Worm (Caenorhabditis elegans): ENCODE measurements around the gene B0034.5.
A peak's percentile ranks its signal among the peaks of the same experiment; 100 is the strongest.

Gene B0034.5

DNA sequence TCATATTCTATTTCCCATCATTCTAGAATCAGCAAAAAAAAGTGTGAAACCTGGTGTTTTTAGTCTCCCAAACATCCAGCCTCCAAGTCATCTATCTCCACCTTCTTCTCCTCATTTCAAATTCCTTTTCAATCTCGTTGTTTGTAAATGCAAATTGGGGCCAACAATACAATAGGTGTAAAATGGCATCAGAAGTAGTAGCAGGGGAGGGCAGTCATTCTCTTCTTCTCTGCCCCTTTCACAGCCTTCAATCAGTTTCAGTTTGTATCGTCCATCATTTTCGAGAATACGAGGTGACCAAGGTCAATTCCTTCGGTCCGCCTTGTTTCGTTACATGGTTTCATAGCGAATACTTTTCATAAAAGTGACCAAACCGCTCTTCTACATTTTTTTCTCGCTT is 5.5 kb downstream of the B0034.5 start, which contains the start of gene B0034.4:
TSS of gene B0034.4 (minus strand) at position 229 of the 400 bp plus-strand sequence.
- TF ChIP-seq Y55F3AM.14 (GFP tag; optimal IDR thresholded peaks at IDR 0.05) (no peak), skn-1 (tag; optimal IDR thresholded peaks at IDR 0.05) (no peak), nhr-25 (tag; optimal IDR thresholded peaks at IDR 0.05) (peak; percentile 4), ztf-1 (GFP tag; conservative IDR thresholded peaks at IDR 0.05) (no peak)

DNA sequence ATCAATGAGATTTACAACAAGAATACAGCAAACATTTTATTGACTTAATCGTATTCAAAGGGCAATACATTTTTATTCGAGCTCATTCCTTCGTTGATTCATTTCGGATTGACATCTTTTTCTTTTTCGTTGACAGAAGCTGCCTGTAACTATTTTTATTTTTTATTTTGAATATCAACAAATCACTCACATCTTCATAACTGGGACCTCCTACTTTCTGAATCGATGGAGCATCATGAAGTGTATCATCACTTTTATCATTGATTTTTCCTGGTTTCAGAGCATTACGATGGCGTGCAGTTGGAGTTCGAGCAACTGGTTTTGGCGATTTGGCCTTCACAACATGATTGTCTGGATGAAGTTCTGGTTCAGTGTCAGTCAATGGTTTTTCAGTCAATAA is 6.7 kb downstream of the B0034.5 start, which contains the start of gene B0034.1:
TSS of gene B0034.1 (plus strand) at position 301 of the 400 bp plus-strand sequence.
- TF ChIP-seq sma-3 (GFP tag; optimal IDR thresholded peaks at IDR 0.05): no peak
- TF ChIP-seq ztf-1 (GFP tag; conservative IDR thresholded peaks at IDR 0.05): no peak
- no peak for TF ChIP-seq unc-62 (GFP tag; optimal IDR thresholded peaks at IDR 0.05)
- no peak for TF ChIP-seq mdl-1 (tag; optimal IDR thresholded peaks at IDR 0.05)
- no peak for TF ChIP-seq nhr-129 (tag; optimal IDR thresholded peaks at IDR 0.05)
- TF ChIP-seq elt-1 (tag; optimal IDR thresholded peaks at IDR 0.05): no peak
- no peak for TF ChIP-seq elt-3 (tag; optimal IDR thresholded peaks at IDR 0.05)
- no peak for TF ChIP-seq lin-11 (tag; optimal IDR thresholded peaks at IDR 0.05)
- TF ChIP-seq nhr-23 (tag; optimal IDR thresholded peaks at IDR 0.05): no peak
- no peak for TF ChIP-seq skn-1 (tag; optimal IDR thresholded peaks at IDR 0.05)
- TF ChIP-seq mab-5 (tag; optimal IDR thresholded peaks at IDR 0.05): no peak
- TF ChIP-seq nhr-21 (tag; optimal IDR thresholded peaks at IDR 0.05): no peak
- no peak for TF ChIP-seq lin-13 (GFP tag; optimal IDR thresholded peaks at IDR 0.05)
- no peak for TF ChIP-seq egl-27 (tag; optimal IDR thresholded peaks at IDR 0.05)
- TF ChIP-seq lin-39 (tag; optimal IDR thresholded peaks at IDR 0.05): no peak
- TF ChIP-seq ceh-82 (tag; optimal IDR thresholded peaks at IDR 0.05): no peak

DNA sequence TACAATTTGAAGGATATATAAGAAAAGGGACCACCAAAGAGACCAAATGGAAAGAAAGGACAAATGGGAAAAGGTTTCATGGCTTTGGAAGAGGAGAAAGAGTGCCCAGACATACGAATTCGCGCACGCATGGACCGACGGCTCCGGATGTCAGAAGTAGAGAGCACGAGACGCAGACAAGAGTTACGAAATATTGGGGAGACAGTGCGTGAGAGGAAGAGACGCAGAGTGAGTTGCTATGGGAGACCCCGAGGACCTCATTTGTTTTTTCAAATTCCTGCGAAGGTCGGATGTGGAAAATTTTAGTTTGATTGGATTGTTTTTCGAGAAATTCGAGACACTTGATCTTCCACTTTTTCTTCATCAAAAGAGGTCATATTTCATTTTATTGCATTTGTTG is 8.1 kb downstream of the B0034.5 start:
- TF ChIP-seq sma-9 (GFP tag; optimal IDR thresholded peaks at IDR 0.05): peak; percentile 2
- no peak for TF ChIP-seq sma-9 (tag; optimal IDR thresholded peaks at IDR 0.05)
- no peak for TF ChIP-seq nhr-25 (tag; optimal IDR thresholded peaks at IDR 0.05)
- no peak for TF ChIP-seq ceh-16 (tag; optimal IDR thresholded peaks at IDR 0.05)
- no peak for TF ChIP-seq lin-39 (tag; optimal IDR thresholded peaks at IDR 0.05)
- peak in 1 of 2 experiments; percentile 21 for TF ChIP-seq lsy-2 (tag; optimal IDR thresholded peaks at IDR 0.05)
- no peak for TF ChIP-seq ama-1 (optimal IDR thresholded peaks at IDR 0.05)
- no peak for TF ChIP-seq nhr-23 (tag; optimal IDR thresholded peaks at IDR 0.05)
- TF ChIP-seq nhr-129 (tag; optimal IDR thresholded peaks at IDR 0.05): peak; percentile 32
- TF ChIP-seq aly-2 (tag; optimal IDR thresholded peaks at IDR 0.05): no peak
- no peak for TF ChIP-seq lin-13 (GFP tag; optimal IDR thresholded peaks at IDR 0.05)
- no peak for TF ChIP-seq skn-1 (tag; optimal IDR thresholded peaks at IDR 0.05)
- no peak for TF ChIP-seq peb-1 (tag; optimal IDR thresholded peaks at IDR 0.05)
- TF ChIP-seq nhr-77 (tag; optimal IDR thresholded peaks at IDR 0.05): no peak
- no peak for TF ChIP-seq dmd-4 (tag; optimal IDR thresholded peaks at IDR 0.05)
- TF ChIP-seq nhr-12 (tag; optimal IDR thresholded peaks at IDR 0.05): no peak
- TF ChIP-seq nhr-237 (tag; optimal IDR thresholded peaks at IDR 0.05): no peak
- peak; percentile 26 for TF ChIP-seq unc-55 (GFP tag; optimal IDR thresholded peaks at IDR 0.05)
- no peak for TF ChIP-seq alr-1 (tag; optimal IDR thresholded peaks at IDR 0.05)
- peak; percentile 55 for TF ChIP-seq lin-11 (tag; optimal IDR thresholded peaks at IDR 0.05)
- no peak for TF ChIP-seq unc-62 (GFP tag; optimal IDR thresholded peaks at IDR 0.05)
- TF ChIP-seq ztf-4 (tag; optimal IDR thresholded peaks at IDR 0.05): no peak
- no peak for TF ChIP-seq mdl-1 (tag; optimal IDR thresholded peaks at IDR 0.05)
- no peak for TF ChIP-seq crh-2 (tag; optimal IDR thresholded peaks at IDR 0.05)
- no peak for TF ChIP-seq sem-4 (tag; optimal IDR thresholded peaks at IDR 0.05)
- no peak for TF ChIP-seq fos-1 (tag; optimal IDR thresholded peaks at IDR 0.05)
- peak; percentile 39 for TF ChIP-seq C34F6.9 (tag; optimal IDR thresholded peaks at IDR 0.05)
- TF ChIP-seq gmeb-1 (tag; optimal IDR thresholded peaks at IDR 0.05): no peak
- no peak for TF ChIP-seq R02D3.7 (tag; optimal IDR thresholded peaks at IDR 0.05)
- TF ChIP-seq nhr-21 (tag; optimal IDR thresholded peaks at IDR 0.05): no peak
- no peak for TF ChIP-seq blmp-1 (tag; optimal IDR thresholded peaks at IDR 0.05; ENCODE audit: insufficient read depth)
- TF ChIP-seq egl-27 (tag; optimal IDR thresholded peaks at IDR 0.05): no peak
- no peak for TF ChIP-seq Y55F3AM.14 (GFP tag; optimal IDR thresholded peaks at IDR 0.05)
- no peak for TF ChIP-seq ztf-1 (GFP tag; conservative IDR thresholded peaks at IDR 0.05)
- TF ChIP-seq unc-39 (tag; optimal IDR thresholded peaks at IDR 0.05): no peak
- no peak for TF ChIP-seq elt-3 (tag; optimal IDR thresholded peaks at IDR 0.05)
- TF ChIP-seq sma-3 (GFP tag; optimal IDR thresholded peaks at IDR 0.05): no peak
- TF ChIP-seq ztf-11 (tag; optimal IDR thresholded peaks at IDR 0.05): no peak
- no peak for TF ChIP-seq elt-1 (tag; optimal IDR thresholded peaks at IDR 0.05)
- TF ChIP-seq snpc-4 (tag; optimal IDR thresholded peaks at IDR 0.05): peak; percentile 23
- TF ChIP-seq nhr-10 (tag; optimal IDR thresholded peaks at IDR 0.05): no peak
- peak; percentile 16 for TF ChIP-seq F13H6.1 (tag; optimal IDR thresholded peaks at IDR 0.05)
- TF ChIP-seq ceh-82 (tag; optimal IDR thresholded peaks at IDR 0.05): no peak
- TF ChIP-seq mab-5 (tag; optimal IDR thresholded peaks at IDR 0.05): no peak
- no peak for TF ChIP-seq nhr-6 (tag; optimal IDR thresholded peaks at IDR 0.05)
- no peak for TF ChIP-seq mbf-1 (tag; optimal IDR thresholded peaks at IDR 0.05)
- peak; percentile 31 for TF ChIP-seq zag-1 (tag; optimal IDR thresholded peaks at IDR 0.05)
- TF ChIP-seq nhr-11 (tag; optimal IDR thresholded peaks at IDR 0.05): no peak
- TF ChIP-seq ZK546.5 (tag; optimal IDR thresholded peaks at IDR 0.05): no peak

Measured in whole organism, L2 larva.